Worm (Caenorhabditis elegans) whole organism, young adult: ENCODE results near the gene F22F7.8.

ENCODE experiments used
- D2030.7 ChIP-seq: fragments of 200-800 bp; sonication (Bioruptor generic); IDR thresholded peaks from 2 replicates; pipeline ENCODE4 v1.3.6; 2022; ENCODE audit warnings: missing genetic modification reagents, missing genetic modification characterization, missing compliant biosample characterization
- akir-1 ChIP-seq: fragments of 200-800 bp; sonication (Bioruptor generic); optimal IDR thresholded peaks from 2 replicates; lab custom pipeline; 2018; ENCODE audit warnings: mild to moderate bottlenecking, missing genetic modification characterization, moderate library complexity, missing compliant biosample characterization
- ama-1 ChIP-seq, 3 experiments: fragments of 150-350 bp in 1 of 3; sonication (generic microtip) in 2 of 3; optimal IDR thresholded peaks; 2 replicates each; lab custom pipeline; 2014 to 2018; ENCODE audit warnings: missing biosample characterization in 2 of 3, missing genetic modification characterization in 2 of 3, missing genetic modification reagents in 2 of 3
- dpl-1 ChIP-seq: fragments of 150-350 bp; optimal IDR thresholded peaks from 2 replicates; lab custom pipeline; 2014; ENCODE audit warnings: missing biosample characterization, missing genetic modification reagents, missing genetic modification characterization
- ets-4 ChIP-seq: fragments of 200-800 bp; sonication (Bioruptor generic); optimal IDR thresholded peaks from 2 replicates; lab custom pipeline; 2018; ENCODE audit warnings: mild to moderate bottlenecking, missing genetic modification characterization, missing compliant biosample characterization
- hrde-1 ChIP-seq: sonication (generic microtip); optimal IDR thresholded peaks from 2 replicates; lab custom pipeline; 2016; ENCODE audit warnings: missing genetic modification characterization, mild to moderate bottlenecking, missing compliant biosample characterization, moderate library complexity, missing genotype, missing genetic modification reagents, borderline replicate concordance
- lin-35 ChIP-seq, 3 experiments: fragments of 150-350 bp in 2 of 3; sonication (generic microtip) in 1 of 3; optimal IDR thresholded peaks; 2 replicates each; lab custom pipeline; 2014 to 2018; ENCODE audit warnings: missing biosample characterization in 3 of 3, missing genetic modification characterization in 3 of 3, missing genetic modification reagents in 3 of 3
- nhr-120 ChIP-seq: fragments of 200-800 bp; sonication (Bioruptor generic); IDR thresholded peaks from 2 replicates; pipeline ENCODE4 v1.3.6; 2022; ENCODE audit warnings: missing genetic modification characterization, missing compliant biosample characterization
- rcor-1 ChIP-seq: fragments of 200-800 bp; sonication (Bioruptor generic); IDR thresholded peaks from 2 replicates; pipeline ENCODE4 v1.3.6; 2022; ENCODE audit warnings: missing genetic modification reagents, missing genetic modification characterization, missing compliant biosample characterization
- snpc-1.1 ChIP-seq: sonication (generic microtip); optimal IDR thresholded peaks from 2 replicates; lab custom pipeline; 2017; ENCODE audit warnings: missing genetic modification characterization, mild to moderate bottlenecking, missing compliant biosample characterization, antibody characterized with exemption, moderate library complexity, missing genotype, missing genetic modification reagents; ENCODE audit not compliant: insufficient read depth
- snpc-4 ChIP-seq, 5 experiments: fragments of 150-350 bp in 1 of 5; sonication (generic microtip) in 4 of 5; optimal IDR thresholded peaks; 2 replicates each; lab custom pipeline; 2014 to 2018; ENCODE audit warnings: missing genetic modification characterization in 5 of 5, missing biosample characterization in 3 of 5, antibody characterized with exemption in 2 of 5, mild to moderate bottlenecking in 2 of 5, missing compliant biosample characterization in 2 of 5, missing genotype in 2 of 5, moderate library complexity in 2 of 5, missing genetic modification reagents in 1 of 5
- unc-62 ChIP-seq: fragments of 150-350 bp; optimal IDR thresholded peaks from 2 replicates; lab custom pipeline; 2014; ENCODE audit warnings: missing biosample characterization, missing genetic modification reagents, missing genetic modification characterization
- zfh-2 ChIP-seq: fragments of 200-800 bp; sonication (Bioruptor generic); conservative IDR thresholded peaks from 2 replicates; pipeline ENCODE4 v1.3.6; 2022; ENCODE audit warnings: missing genetic modification reagents, missing genetic modification characterization, missing compliant biosample characterization
- ztf-3 ChIP-seq: fragments of 200-800 bp; sonication (Bioruptor generic); optimal IDR thresholded peaks from 2 replicates; lab custom pipeline; 2018; ENCODE audit warnings: mild to moderate bottlenecking, missing genetic modification characterization, missing compliant biosample characterization

ce11 chrV:2151458-2151857 lies 29.7 kb upstream of the F22F7.8 start, which contains the start of gene srbc-24:
- TF ChIP-seq hrde-1 (tag; lab: Kevin White, UChicago): no peak
- TF ChIP-seq akir-1 (GFP tag; lab: Kevin White, UChicago): no peak
- TF ChIP-seq dpl-1 (GFP tag; lab: Kevin White, UChicago): no peak
- TF ChIP-seq snpc-1.1: no peak
- TF ChIP-seq ama-1 (optimal IDR thresholded peaks at IDR 0.05; lab: Kevin White, UChicago): no peak
- no peak for TF ChIP-seq ama-1 (GFP tag; optimal IDR thresholded peaks at IDR 0.05; lab: Kevin White, UChicago)
- no peak for TF ChIP-seq zfh-2
- TF ChIP-seq rcor-1 (GFP tag; lab: Robert Waterston, UW): no peak
- TF ChIP-seq D2030.7 (GFP tag; lab: Robert Waterston, UW): no peak
- no peak for TF ChIP-seq unc-62 (GFP tag; lab: Kevin White, UChicago)
- no peak for TF ChIP-seq nhr-120 (GFP tag; lab: Robert Waterston, UW)
- TF ChIP-seq snpc-4 (GFP tag; optimal IDR thresholded peaks at IDR 0.05; lab: Kevin White, UChicago): no peak
- TF ChIP-seq snpc-4 (tag; optimal IDR thresholded peaks at IDR 0.05; lab: Kevin White, UChicago): no peak
- no peak for TF ChIP-seq ztf-3 (GFP tag; lab: Kevin White, UChicago)
- no peak for TF ChIP-seq ets-4 (GFP tag; lab: Kevin White, UChicago)
- TF ChIP-seq lin-35 (GFP tag; optimal IDR thresholded peaks at IDR 0.05; lab: Kevin White, UChicago): no peak
